Fruit fly (Drosophila melanogaster): ENCODE data around the gene AOX3.

Gene AOX3

dm6 chr3R:15566340-15566739 is 18.4 kb upstream of the AOX3 start:
- TF ChIP-seq insv (optimal IDR thresholded peaks at IDR 0.05) (no peak), ttk (optimal IDR thresholded peaks at IDR 0.05) (no peak), Myc (optimal IDR thresholded peaks at IDR 0.05) (no peak), h (optimal IDR thresholded peaks at IDR 0.05) (no peak), Sin3A (optimal IDR thresholded peaks at IDR 0.05) (no peak), psq (optimal IDR thresholded peaks at IDR 0.05) (no peak)

dm6 chr3R:15557308-15557707 is 9.3 kb upstream of the AOX3 start:
- TF ChIP-seq psq (optimal IDR thresholded peaks at IDR 0.05) (no peak), Sin3A (optimal IDR thresholded peaks at IDR 0.05) (no peak), h (optimal IDR thresholded peaks at IDR 0.05) (no peak), ttk (optimal IDR thresholded peaks at IDR 0.05) (no peak), Myc (optimal IDR thresholded peaks at IDR 0.05) (no peak), insv (optimal IDR thresholded peaks at IDR 0.05) (no peak)

- TF ChIP-seq insv (optimal IDR thresholded peaks at IDR 0.05) (no peak), h (optimal IDR thresholded peaks at IDR 0.05) (no peak), psq (optimal IDR thresholded peaks at IDR 0.05) (no peak), ttk (optimal IDR thresholded peaks at IDR 0.05) (no peak), Sin3A (optimal IDR thresholded peaks at IDR 0.05) (no peak), Myc (optimal IDR thresholded peaks at IDR 0.05) (no peak)
These were observed 8.5 kb upstream of the AOX3 start for dm6 chr3R:15556524-15556923.

dm6 chr3R:15554733-15555132 is 6.7 kb upstream of the AOX3 start:
- no peak for TF ChIP-seq Sin3A (optimal IDR thresholded peaks at IDR 0.05)
- no peak for TF ChIP-seq insv (optimal IDR thresholded peaks at IDR 0.05)
- no peak for TF ChIP-seq Myc (optimal IDR thresholded peaks at IDR 0.05)
- TF ChIP-seq h (optimal IDR thresholded peaks at IDR 0.05), result no peak
- no peak for TF ChIP-seq psq (optimal IDR thresholded peaks at IDR 0.05)
- no peak for TF ChIP-seq ttk (optimal IDR thresholded peaks at IDR 0.05)

- TF ChIP-seq h (optimal IDR thresholded peaks at IDR 0.05) (no peak), psq (optimal IDR thresholded peaks at IDR 0.05) (no peak), ttk (optimal IDR thresholded peaks at IDR 0.05) (no peak), Sin3A (optimal IDR thresholded peaks at IDR 0.05) (no peak), Myc (optimal IDR thresholded peaks at IDR 0.05) (no peak)
These were observed 5.6 kb upstream of the AOX3 start for dm6 chr3R:15553566-15553965.

- TF ChIP-seq insv (optimal IDR thresholded peaks at IDR 0.05), result no peak
- TF ChIP-seq h (optimal IDR thresholded peaks at IDR 0.05), result no peak
- no peak for TF ChIP-seq ttk (optimal IDR thresholded peaks at IDR 0.05)
- TF ChIP-seq Myc (optimal IDR thresholded peaks at IDR 0.05), result no peak
- TF ChIP-seq psq (optimal IDR thresholded peaks at IDR 0.05), result no peak
- no peak for TF ChIP-seq Sin3A (optimal IDR thresholded peaks at IDR 0.05)
These were observed 4.7 kb upstream of the AOX3 start, which contains the start of gene AOX4 for dm6 chr3R:15552733-15553132. AOX4 (minus strand) TSS chr3R:15552833.

- TF ChIP-seq psq (optimal IDR thresholded peaks at IDR 0.05) (no peak), Sin3A (optimal IDR thresholded peaks at IDR 0.05) (no peak), insv (optimal IDR thresholded peaks at IDR 0.05) (no peak), h (optimal IDR thresholded peaks at IDR 0.05) (no peak), Myc (optimal IDR thresholded peaks at IDR 0.05) (no peak), ttk (optimal IDR thresholded peaks at IDR 0.05) (no peak)
These were observed 762 bp downstream of the AOX3 start for dm6 chr3R:15547226-15547625.

DNA sequence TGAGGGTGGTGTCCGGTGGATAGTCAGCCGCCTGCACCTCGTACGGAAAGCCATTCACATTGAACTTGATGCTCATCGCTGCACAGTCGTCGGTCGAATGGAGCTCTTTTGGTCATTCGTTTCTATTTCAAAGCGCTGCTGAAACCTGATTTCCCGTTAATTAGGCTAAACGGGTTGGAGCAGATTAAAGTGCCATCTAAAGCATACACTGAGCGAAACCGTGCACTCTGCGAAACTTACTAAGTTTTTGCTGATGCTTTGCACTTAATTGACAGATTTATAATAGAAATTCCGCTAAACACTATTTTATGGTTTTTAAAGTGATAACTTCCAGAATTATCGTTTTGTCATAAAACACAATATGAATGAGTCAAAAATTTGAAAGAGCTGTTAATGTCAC is 5.7 kb downstream of the AOX3 start, which contains the start of gene AOX2:
TSS of gene AOX2 (minus strand) at position 101 of the 400 bp plus-strand sequence.
- no peak for TF ChIP-seq Sin3A (optimal IDR thresholded peaks at IDR 0.05)
- TF ChIP-seq insv (optimal IDR thresholded peaks at IDR 0.05), result no peak
- no peak for TF ChIP-seq psq (optimal IDR thresholded peaks at IDR 0.05)
- TF ChIP-seq h (optimal IDR thresholded peaks at IDR 0.05), result no peak
- TF ChIP-seq ttk (optimal IDR thresholded peaks at IDR 0.05), result no peak

DNA sequence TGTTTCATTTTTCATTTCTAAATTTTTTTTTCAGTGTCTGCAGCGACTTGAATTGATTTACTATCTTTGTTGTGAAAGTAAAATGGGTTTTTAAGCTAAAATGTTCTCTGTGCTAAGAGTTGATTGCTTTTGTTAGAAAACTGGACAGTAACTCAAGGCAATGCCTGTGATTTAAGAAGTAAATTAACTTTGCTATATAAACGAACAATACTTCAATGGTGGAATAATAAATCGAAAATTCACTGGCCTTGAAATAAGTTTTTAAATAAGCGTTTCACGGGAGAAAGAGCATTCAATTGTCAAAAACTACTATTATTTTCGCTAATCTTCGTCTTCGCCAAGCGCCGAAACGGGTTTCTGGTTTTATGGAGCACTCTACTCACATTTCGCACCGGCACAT is 7.1 kb downstream of the AOX3 start:
- TF ChIP-seq ttk (optimal IDR thresholded peaks at IDR 0.05) (no peak), Myc (optimal IDR thresholded peaks at IDR 0.05) (no peak), h (optimal IDR thresholded peaks at IDR 0.05) (no peak), Sin3A (optimal IDR thresholded peaks at IDR 0.05) (no peak), insv (optimal IDR thresholded peaks at IDR 0.05) (no peak), psq (optimal IDR thresholded peaks at IDR 0.05) (no peak)

dm6 chr3R:15536918-15537716 is 10.9 kb downstream of the AOX3 start, which contains the start of gene AOX1:
AOX1 (minus strand) TSS chr3R:15537292.
- no peak for TF ChIP-seq psq (optimal IDR thresholded peaks at IDR 0.05)
- no peak for TF ChIP-seq ttk (optimal IDR thresholded peaks at IDR 0.05)
- TF ChIP-seq Sin3A (optimal IDR thresholded peaks at IDR 0.05), result no peak
- TF ChIP-seq h (optimal IDR thresholded peaks at IDR 0.05), result no peak
- TF ChIP-seq insv (optimal IDR thresholded peaks at IDR 0.05), result no peak
- TF ChIP-seq Myc (optimal IDR thresholded peaks at IDR 0.05), result no peak

dm6 chr3R:15531373-15531772 is 16.6 kb downstream of the AOX3 start, which contains the start of gene CG31296:
CG31296 (minus strand) TSS chr3R:15531473.
- TF ChIP-seq h (optimal IDR thresholded peaks at IDR 0.05) (no peak), Myc (optimal IDR thresholded peaks at IDR 0.05) (no peak), psq (optimal IDR thresholded peaks at IDR 0.05) (no peak), insv (optimal IDR thresholded peaks at IDR 0.05) (no peak), ttk (optimal IDR thresholded peaks at IDR 0.05) (no peak), Sin3A (optimal IDR thresholded peaks at IDR 0.05) (no peak)

dm6 chr3R:15517113-15517512 is 30.9 kb downstream of the AOX3 start:
- TF ChIP-seq ttk (optimal IDR thresholded peaks at IDR 0.05), result no peak
- TF ChIP-seq psq (optimal IDR thresholded peaks at IDR 0.05), result no peak
- no peak for TF ChIP-seq Sin3A (optimal IDR thresholded peaks at IDR 0.05)
- TF ChIP-seq insv (optimal IDR thresholded peaks at IDR 0.05), result no peak
- no peak for TF ChIP-seq h (optimal IDR thresholded peaks at IDR 0.05)
- no peak for TF ChIP-seq Myc (optimal IDR thresholded peaks at IDR 0.05)
